Worm (Caenorhabditis elegans): ENCODE data around the gene txt-13.

- peak; percentile 77 for TF ChIP-seq sma-9 (GFP tag; optimal IDR thresholded peaks at IDR 0.05)
- no peak for TF ChIP-seq sma-9 (tag; optimal IDR thresholded peaks at IDR 0.05)
- TF ChIP-seq nhr-6 (tag; optimal IDR thresholded peaks at IDR 0.05), result peak; percentile 71
- peak; percentile 90 for TF ChIP-seq nhr-25 (tag; optimal IDR thresholded peaks at IDR 0.05)
- no peak for TF ChIP-seq lin-39 (tag; optimal IDR thresholded peaks at IDR 0.05)
- TF ChIP-seq ztf-11 (tag; optimal IDR thresholded peaks at IDR 0.05), result no peak
- peak; percentile 41 for TF ChIP-seq nhr-11 (tag; optimal IDR thresholded peaks at IDR 0.05)
- TF ChIP-seq unc-39 (tag; optimal IDR thresholded peaks at IDR 0.05), result no peak
- TF ChIP-seq mdl-1 (tag; optimal IDR thresholded peaks at IDR 0.05), result peak in 1 of 2 experiments; percentile 50
- peak; percentile 13 for TF ChIP-seq snpc-4 (tag; optimal IDR thresholded peaks at IDR 0.05)
- TF ChIP-seq lin-13 (GFP tag; optimal IDR thresholded peaks at IDR 0.05), result peak; percentile 32
- TF ChIP-seq ama-1 (optimal IDR thresholded peaks at IDR 0.05), result peak; percentile 15
- TF ChIP-seq nhr-12 (tag; optimal IDR thresholded peaks at IDR 0.05), result no peak
Measured at ce11 chrII:10557206-10557574, 13.2 kb upstream of the txt-13 start.

Measured in whole organism, L2 larva.